Fruit fly (Drosophila melanogaster): Measurements from ENCODE around the gene ase.

The ase gene

dm6 chrX:497425-497824, 36.9 kb downstream of the ase start:
- TF ChIP-seq Pdp1 (GFP tag; optimal IDR thresholded peaks at IDR 0.05) (peak in 1 of 2 experiments; percentile 35), CG34376 (GFP tag; optimal IDR thresholded peaks at IDR 0.05) (peak; percentile 12), cwo (GFP tag; optimal IDR thresholded peaks at IDR 0.05) (no peak), Hmr (GFP tag; optimal IDR thresholded peaks at IDR 0.05) (peak; percentile 6)

- TF ChIP-seq CG12219 (GFP tag; optimal IDR thresholded peaks at IDR 0.05) (no peak), CG8290 (GFP tag; optimal IDR thresholded peaks at IDR 0.05) (no peak), CG8290 (tag; optimal IDR thresholded peaks at IDR 0.05) (no peak), prd (optimal IDR thresholded peaks at IDR 0.05) (no peak), prd (GFP tag; IDR thresholded peaks at IDR 0.05) (no peak), CG31365 (tag; optimal IDR thresholded peaks at IDR 0.05) (no peak), gcm2 (GFP tag; optimal IDR thresholded peaks at IDR 0.05) (no peak), D19A (tag; optimal IDR thresholded peaks at IDR 0.05) (no peak), ci (GFP tag; IDR thresholded peaks at IDR 0.05) (0 out of 3 replicates have a peak, but pooled peaks have one; percentile 24), CG5180 (GFP tag; optimal IDR thresholded peaks at IDR 0.05) (peak; percentile 94), Med (GFP tag) (peak; percentile 67)
These were observed 37.9 kb downstream of the ase start for dm6 chrX:498434-498833.

DNA sequence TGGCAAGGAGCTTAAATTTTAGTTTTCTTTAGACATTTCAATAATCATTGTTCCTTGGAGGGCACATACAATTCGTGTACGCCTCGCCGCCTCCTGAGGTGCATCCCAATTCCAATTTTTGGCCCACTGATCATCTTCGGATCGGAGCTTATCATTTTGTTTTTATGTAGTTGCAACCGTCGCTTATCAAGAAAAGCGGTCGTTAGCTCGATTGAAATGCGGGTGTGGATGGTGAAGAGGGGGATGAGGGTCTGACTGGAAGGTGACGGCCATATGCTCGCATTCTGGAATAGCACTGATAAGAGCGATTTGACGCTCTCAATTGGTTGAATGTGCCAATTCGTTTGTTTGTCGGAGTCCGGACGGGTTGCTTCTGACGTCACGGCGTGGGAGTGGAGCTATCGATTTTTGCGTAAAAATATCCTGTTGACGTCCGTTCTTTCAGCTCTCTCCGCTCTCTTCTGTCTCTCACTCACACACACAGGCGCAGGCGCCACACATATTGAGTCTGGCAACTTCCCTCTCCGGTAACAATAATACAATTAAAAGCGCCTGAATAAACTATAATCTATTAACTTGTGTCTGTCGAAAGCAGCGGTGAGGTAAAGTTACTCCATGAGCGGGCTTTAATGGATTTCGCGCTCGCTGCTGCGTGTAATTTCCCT, 38.5 kb downstream of the ase start:
- peak; percentile 74 for TF ChIP-seq crol (GFP tag; IDR thresholded peaks at IDR 0.05)
- TF ChIP-seq CG7987 (GFP tag; optimal IDR thresholded peaks at IDR 0.05), result no peak
- no peak for TF ChIP-seq CHES-1-like (GFP tag; optimal IDR thresholded peaks at IDR 0.05)
- no peak for TF ChIP-seq E2f2 (GFP tag; IDR thresholded peaks at IDR 0.05)
- TF ChIP-seq btn (GFP tag; optimal IDR thresholded peaks at IDR 0.05), result no peak
- TF ChIP-seq cg (GFP tag; optimal IDR thresholded peaks at IDR 0.05), result peak; percentile 51
- no peak for TF ChIP-seq ttk (GFP tag; IDR thresholded peaks at IDR 0.05)
- TF ChIP-seq CG8290 (GFP tag; optimal IDR thresholded peaks at IDR 0.05), result no peak
- TF ChIP-seq CG8290 (tag; optimal IDR thresholded peaks at IDR 0.05), result no peak
- TF ChIP-seq CG10321 (GFP tag; IDR thresholded peaks at IDR 0.05), result no peak
- no peak for TF ChIP-seq bowl (GFP tag; IDR thresholded peaks at IDR 0.05)
- TF ChIP-seq Usf (GFP tag; optimal IDR thresholded peaks at IDR 0.05), result no peak
- no peak for TF ChIP-seq HLH4C (GFP tag; IDR thresholded peaks at IDR 0.05; ENCODE audit: partially characterized antibody)
- TF ChIP-seq CG8281 (tag; optimal IDR thresholded peaks at IDR 0.05), result no peak
- TF ChIP-seq zfh1 (GFP tag; IDR thresholded peaks at IDR 0.05), result no peak
- no peak for TF ChIP-seq YL-1 (GFP tag; optimal IDR thresholded peaks at IDR 0.05)
- TF ChIP-seq CG4424 (GFP tag; optimal IDR thresholded peaks at IDR 0.05), result no peak
- TF ChIP-seq stwl (tag; optimal IDR thresholded peaks at IDR 0.05), result no peak
- TF ChIP-seq twi (tag; optimal IDR thresholded peaks at IDR 0.05), result peak; percentile 53
- peak; percentile 26 for TF ChIP-seq Med (GFP tag)
- peak; percentile 41 for TF ChIP-seq CG10274 (GFP tag; optimal IDR thresholded peaks at IDR 0.05)
- no peak for TF ChIP-seq CG3847 (GFP tag; IDR thresholded peaks at IDR 0.05)
- TF ChIP-seq disco-r (GFP tag; optimal IDR thresholded peaks at IDR 0.05), result no peak
- TF ChIP-seq toy (GFP tag; IDR thresholded peaks at IDR 0.05), result no peak
- no peak for TF ChIP-seq CG1647 (GFP tag; optimal IDR thresholded peaks at IDR 0.05)
- TF ChIP-seq mam (GFP tag; optimal IDR thresholded peaks at IDR 0.05), result no peak
- no peak for TF ChIP-seq Xrp1 (GFP tag; IDR thresholded peaks at IDR 0.05)
- TF ChIP-seq gro (GFP tag; optimal IDR thresholded peaks at IDR 0.05), result no peak
- no peak for TF ChIP-seq CG6813 (GFP tag; optimal IDR thresholded peaks at IDR 0.05)
- no peak for TF ChIP-seq sc (optimal IDR thresholded peaks at IDR 0.05)
- TF ChIP-seq sc (GFP tag; optimal IDR thresholded peaks at IDR 0.05), result no peak
- 0 out of 4 replicates have a peak, but pooled peaks have one; percentile 10 for TF ChIP-seq chinmo (GFP tag; IDR thresholded peaks at IDR 0.05; ENCODE audit: partially characterized antibody)
- peak; percentile 47 for TF ChIP-seq sd (tag; optimal IDR thresholded peaks at IDR 0.05)
- no peak for TF ChIP-seq sens (GFP tag)
- TF ChIP-seq vnd (GFP tag; IDR thresholded peaks at IDR 0.05; ENCODE audit: partially characterized antibody), result no peak
- TF ChIP-seq ewg (GFP tag; optimal IDR thresholded peaks at IDR 0.05), result no peak

Data from whole organism, embryonic.